Fruit fly (Drosophila melanogaster): ENCODE results near the gene Krn.

Krn gene

dm6 chr3L:17656716-17657395 lies 2.8 kb upstream of the Krn start (continued):
- TF ChIP-seq trem (tag; optimal IDR thresholded peaks at IDR 0.05), result no peak
- no peak for TF ChIP-seq CG3281 (GFP tag; optimal IDR thresholded peaks at IDR 0.05)
- no peak for TF ChIP-seq ERR (GFP tag; optimal IDR thresholded peaks at IDR 0.05)
- peak; percentile 18 for TF ChIP-seq CG2678 (tag; optimal IDR thresholded peaks at IDR 0.05)
- no peak for TF ChIP-seq CG10959 (GFP tag; IDR thresholded peaks at IDR 0.05)
- peak; percentile 19 for TF ChIP-seq org-1 (GFP tag; optimal IDR thresholded peaks at IDR 0.05)
- TF ChIP-seq CG11695 (GFP tag; IDR thresholded peaks at IDR 0.05), result no peak
- no peak for TF ChIP-seq ash1 (GFP tag; optimal IDR thresholded peaks at IDR 0.05)
- no peak for TF ChIP-seq Kr (GFP tag; optimal IDR thresholded peaks at IDR 0.05)
- no peak for TF ChIP-seq Hand (GFP tag; optimal IDR thresholded peaks at IDR 0.05)
- no peak for TF ChIP-seq CG9215 (GFP tag; IDR thresholded peaks at IDR 0.05)
- TF ChIP-seq ab (GFP tag; optimal IDR thresholded peaks at IDR 0.05), result no peak
- peak; percentile 37 for TF ChIP-seq Blimp-1 (GFP tag; optimal IDR thresholded peaks at IDR 0.05)
- no peak for TF ChIP-seq CG7928 (GFP tag; optimal IDR thresholded peaks at IDR 0.05)
- no peak for TF ChIP-seq mam (GFP tag; optimal IDR thresholded peaks at IDR 0.05)
- peak; percentile 29 for TF ChIP-seq CG8359 (GFP tag; optimal IDR thresholded peaks at IDR 0.05; ENCODE audit: borderline replicate concordance)
- no peak for TF ChIP-seq CG3847 (GFP tag; IDR thresholded peaks at IDR 0.05)
- TF ChIP-seq Hr3 (GFP tag; optimal IDR thresholded peaks at IDR 0.05), result no peak
- TF ChIP-seq CG2199 (GFP tag; IDR thresholded peaks at IDR 0.05), result peak; percentile 92
- TF ChIP-seq NFAT (GFP tag; IDR thresholded peaks at IDR 0.05), result 0 out of 2 replicates have a peak, but pooled peaks have one; percentile 43
- TF ChIP-seq Asciz (GFP tag; optimal IDR thresholded peaks at IDR 0.05), result peak; percentile 58
- no peak for TF ChIP-seq Dek (tag; optimal IDR thresholded peaks at IDR 0.05)
- no peak for TF ChIP-seq Max (GFP tag; optimal IDR thresholded peaks at IDR 0.05)
- peak; percentile 26 for TF ChIP-seq gsb-n (tag; optimal IDR thresholded peaks at IDR 0.05)
- no peak for TF ChIP-seq zen (tag; optimal IDR thresholded peaks at IDR 0.05)
- TF ChIP-seq CG17186 (GFP tag; optimal IDR thresholded peaks at IDR 0.05), result no peak
- no peak for TF ChIP-seq CG9609 (GFP tag; optimal IDR thresholded peaks at IDR 0.05)
- no peak for TF ChIP-seq gcm2 (GFP tag; optimal IDR thresholded peaks at IDR 0.05)
- TF ChIP-seq CG3407 (GFP tag; optimal IDR thresholded peaks at IDR 0.05), result peak; percentile 24
- TF ChIP-seq Med (GFP tag), result peak; percentile 65
- TF ChIP-seq CG1233 (GFP tag; optimal IDR thresholded peaks at IDR 0.05), result peak; percentile 20
- no peak for TF ChIP-seq exex (tag; optimal IDR thresholded peaks at IDR 0.05)
- peak; percentile 58 for TF ChIP-seq oc (tag; optimal IDR thresholded peaks at IDR 0.05)
- TF ChIP-seq sim (GFP tag; IDR thresholded peaks at IDR 0.05), result no peak
- TF ChIP-seq Scr (GFP tag; IDR thresholded peaks at IDR 0.05; ENCODE audit: partially characterized antibody), result no peak
- TF ChIP-seq CG6813 (GFP tag; optimal IDR thresholded peaks at IDR 0.05), result peak; percentile 45
- TF ChIP-seq chm (GFP tag; IDR thresholded peaks at IDR 0.05), result no peak
- 0 out of 3 replicates have a peak, but pooled peaks have one; percentile 42 for TF ChIP-seq CG3726 (GFP tag; IDR thresholded peaks at IDR 0.05)
- TF ChIP-seq ATbp (GFP tag; optimal IDR thresholded peaks at IDR 0.05), result peak; percentile 50
- no peak for TF ChIP-seq CG11398 (GFP tag; optimal IDR thresholded peaks at IDR 0.05)
- no peak for TF ChIP-seq crc (GFP tag; optimal IDR thresholded peaks at IDR 0.05)
- TF ChIP-seq CG13123 (GFP tag; optimal IDR thresholded peaks at IDR 0.05), result no peak
- no peak for TF ChIP-seq lilli (GFP tag; optimal IDR thresholded peaks at IDR 0.05)
- TF ChIP-seq sens (GFP tag), result peak; percentile 86
- TF ChIP-seq CG1529 (GFP tag; optimal IDR thresholded peaks at IDR 0.05), result peak; percentile 20
- no peak for TF ChIP-seq prd (optimal IDR thresholded peaks at IDR 0.05)
- 0 out of 3 replicates have a peak, but pooled peaks have one; percentile 16 for TF ChIP-seq prd (GFP tag; IDR thresholded peaks at IDR 0.05)
- TF ChIP-seq CG17359 (tag; optimal IDR thresholded peaks at IDR 0.05), result peak; percentile 45
- TF ChIP-seq Xrp1 (GFP tag; IDR thresholded peaks at IDR 0.05), result peak; percentile 52
- no peak for TF ChIP-seq CG15073 (GFP tag; optimal IDR thresholded peaks at IDR 0.05)

Data from whole organism, embryonic.